Fruit fly (Drosophila melanogaster): ENCODE measurements around the gene mbo.
A peak's percentile ranks its signal among the peaks of the same experiment; 100 is the strongest.

Gene mbo

dm6 chr3R:12697571-12698039, 18.8 kb upstream of the mbo start:
- TF ChIP-seq CG13775 (GFP tag; optimal IDR thresholded peaks at IDR 0.05) (peak; percentile 10), CG17361 (GFP tag; IDR thresholded peaks at IDR 0.05) (peak; percentile 23; the same call in 1 of the 3 replicates), Doc3 (GFP tag; IDR thresholded peaks at IDR 0.05; ENCODE audit: partially characterized antibody) (peak; percentile 50; the same call in 1 of the 3 replicates), CG4707 (GFP tag; optimal IDR thresholded peaks at IDR 0.05) (no peak), CG7786 (GFP tag; optimal IDR thresholded peaks at IDR 0.05) (no peak), CG12071 (GFP tag; optimal IDR thresholded peaks at IDR 0.05) (peak; percentile 7), Lhr (GFP tag; optimal IDR thresholded peaks at IDR 0.05) (peak; percentile 74), CG13287 (GFP tag; IDR thresholded peaks at IDR 0.05; ENCODE audit: partially characterized antibody) (peak; percentile 71), CG7372 (GFP tag; IDR thresholded peaks at IDR 0.05) (peak; percentile 53; the same call in 1 of the 2 replicates), Hmr (GFP tag; optimal IDR thresholded peaks at IDR 0.05) (peak; percentile 6), CG10147 (GFP tag; optimal IDR thresholded peaks at IDR 0.05) (peak; percentile 21), YL-1 (GFP tag; optimal IDR thresholded peaks at IDR 0.05) (peak; percentile 58), HmgZ (tag; optimal IDR thresholded peaks at IDR 0.05) (peak; percentile 45), lbe (GFP tag; optimal IDR thresholded peaks at IDR 0.05) (peak; percentile 48), Dref (GFP tag; IDR thresholded peaks at IDR 0.05) (peak; percentile 79), Opbp (GFP tag; IDR thresholded peaks at IDR 0.05; ENCODE audit: partially characterized antibody) (peak; percentile 32; the same call in 1 of the 3 replicates), Hr78 (GFP tag; optimal IDR thresholded peaks at IDR 0.05) (peak in 1 of 2 experiments; percentile 25), E2f2 (GFP tag; IDR thresholded peaks at IDR 0.05) (peak; percentile 95), CG12299 (tag; optimal IDR thresholded peaks at IDR 0.05) (peak; percentile 12), Med (GFP tag) (peak; percentile 83), CG15601 (tag; optimal IDR thresholded peaks at IDR 0.05) (peak; percentile 40), NC2β (GFP tag; optimal IDR thresholded peaks at IDR 0.05) (no peak), Pdp1 (GFP tag; optimal IDR thresholded peaks at IDR 0.05) (peak in 1 of 2 experiments; percentile 50), lilli (GFP tag; optimal IDR thresholded peaks at IDR 0.05) (peak; percentile 19), CG15514 (GFP tag; optimal IDR thresholded peaks at IDR 0.05) (peak; percentile 37), CG30020 (tag; optimal IDR thresholded peaks at IDR 0.05) (peak; percentile 48), CG10267 (tag; optimal IDR thresholded peaks at IDR 0.05) (peak; percentile 59), vnd (GFP tag; IDR thresholded peaks at IDR 0.05; ENCODE audit: partially characterized antibody) (peak; percentile 48; the same call in 1 of the 3 replicates), Dll (GFP tag; IDR thresholded peaks at IDR 0.05; ENCODE audit: partially characterized antibody) (peak; percentile 78), Sry-δ (GFP tag; optimal IDR thresholded peaks at IDR 0.05) (peak; percentile 57), CG12391 (tag; optimal IDR thresholded peaks at IDR 0.05) (peak; percentile 42), BtbVII (GFP tag; optimal IDR thresholded peaks at IDR 0.05) (peak; percentile 16), CG10543 (GFP tag; optimal IDR thresholded peaks at IDR 0.05) (peak; percentile 16), fd102C (GFP tag; optimal IDR thresholded peaks at IDR 0.05) (no peak), Jarid2 (GFP tag; optimal IDR thresholded peaks at IDR 0.05) (peak; percentile 46), Rfx (GFP tag; IDR thresholded peaks at IDR 0.05) (no peak), Sox102F (GFP tag; optimal IDR thresholded peaks at IDR 0.05) (no peak), CG34376 (GFP tag; optimal IDR thresholded peaks at IDR 0.05) (peak; percentile 37), Ets65A (GFP tag) (peak; percentile 25), CoRest (tag; optimal IDR thresholded peaks at IDR 0.05) (peak; percentile 24), CG14860 (GFP tag; IDR thresholded peaks at IDR 0.05; ENCODE audit: partially characterized antibody) (peak; percentile 46; the same call in 2 of the 3 replicates), CG10209 (GFP tag; optimal IDR thresholded peaks at IDR 0.05) (no peak), CG2712 (tag; optimal IDR thresholded peaks at IDR 0.05) (peak; percentile 30), Poxn (GFP tag; IDR thresholded peaks at IDR 0.05) (no peak), unc-4 (GFP tag; IDR thresholded peaks at IDR 0.05; ENCODE audit: partially characterized antibody) (peak; percentile 70), CG4820 (GFP tag; optimal IDR thresholded peaks at IDR 0.05) (no peak), Sin3A (optimal IDR thresholded peaks at IDR 0.05) (peak; percentile 94), amos (GFP tag; IDR thresholded peaks at IDR 0.05; ENCODE audit: partially characterized antibody) (peak; percentile 53)
